Fruit fly (Drosophila melanogaster) whole organism, adult: ENCODE data around the gene CG32022.

Experiments
- CG14711 ChIP-seq: fragments of 200-800 bp; sonication (Bioruptor generic); optimal IDR thresholded peaks from 2 replicates; lab custom pipeline; 2018; ENCODE audit warnings: missing biosample characterization, mild to moderate bottlenecking, missing genetic modification characterization, moderate library complexity
- CG1620 ChIP-seq: fragments of 200-800 bp; sonication (Bioruptor generic); optimal IDR thresholded peaks from 2 replicates; lab custom pipeline; 2016; ENCODE audit warnings: missing biosample characterization, missing genetic modification characterization
- CG7045 ChIP-seq: fragments of 200-800 bp; sonication (Bioruptor generic); optimal IDR thresholded peaks from 2 replicates; lab custom pipeline; 2017; ENCODE audit warnings: missing biosample characterization, mild to moderate bottlenecking, missing genetic modification characterization
- CG7101 ChIP-seq: fragments of 200-800 bp; sonication (Bioruptor generic); optimal IDR thresholded peaks from 2 replicates; lab custom pipeline; 2018; ENCODE audit warnings: missing biosample characterization, mild to moderate bottlenecking, missing genetic modification characterization, moderate library complexity
- Clk ChIP-seq: fragments of 200-800 bp; sonication (Bioruptor generic); optimal IDR thresholded peaks from 2 replicates; lab custom pipeline; 2017; ENCODE audit warnings: missing biosample characterization, missing genetic modification characterization
- Hr96 ChIP-seq: fragments of 200-800 bp; sonication (Bioruptor generic); optimal IDR thresholded peaks from 2 replicates; lab custom pipeline; 2016; ENCODE audit warnings: missing biosample characterization, missing genetic modification characterization
- Mnt ChIP-seq: fragments of 200-800 bp; sonication (Bioruptor generic); optimal IDR thresholded peaks from 2 replicates; lab custom pipeline; 2016; ENCODE audit warnings: missing biosample characterization, mild to moderate bottlenecking, missing genetic modification characterization
- bab1 ChIP-seq: fragments of 200-800 bp; sonication (Bioruptor generic); optimal IDR thresholded peaks from 3 replicates; lab custom pipeline; 2019; ENCODE audit warnings: missing biosample characterization, mild to moderate bottlenecking, missing genetic modification characterization, moderate library complexity
- cic ChIP-seq: fragments of 200-800 bp; sonication (Bioruptor generic); optimal IDR thresholded peaks from 2 replicates; lab custom pipeline; 2017; ENCODE audit warnings: missing biosample characterization, mild to moderate bottlenecking, missing genetic modification characterization, moderate library complexity
- cnc ChIP-seq, 2 experiments: fragments of >200 bp; optimal IDR thresholded peaks; 2 replicates each; lab custom pipeline; 2017
- ovo ChIP-seq: fragments of 200-800 bp; sonication (Bioruptor generic); optimal IDR thresholded peaks from 2 replicates; lab custom pipeline; 2016; ENCODE audit warnings: missing biosample characterization, missing genetic modification characterization
- pad ChIP-seq: fragments of 200-800 bp; sonication (Bioruptor generic); optimal IDR thresholded peaks from 3 replicates; lab custom pipeline; 2017; ENCODE audit warnings: missing biosample characterization, missing genetic modification characterization, mild to moderate bottlenecking, moderate library complexity, missing genetic modification reagents
- toe ChIP-seq: fragments of 200-800 bp; sonication (Bioruptor generic); optimal IDR thresholded peaks from 2 replicates; lab custom pipeline; 2016; ENCODE audit warnings: missing biosample characterization, missing genetic modification characterization

dm6 chr3L:8677774-8678173, 43.3 kb downstream of the CG32022 start:
- TF ChIP-seq CG7101 (tag; lab: Kevin White, UChicago) (no peak), toe (GFP tag; lab: Kevin White, UChicago) (no peak), cic (no peak), bab1 (GFP tag; lab: Kevin White, UChicago) (no peak), cnc (optimal IDR thresholded peaks at IDR 0.05; lab: Kevin White, UChicago) (no peak), CG1620 (GFP tag; lab: Kevin White, UChicago) (no peak), Clk (GFP tag; lab: Kevin White, UChicago) (no peak), CG14711 (tag; lab: Kevin White, UChicago) (no peak), Mnt (GFP tag; lab: Kevin White, UChicago) (no peak), pad (no peak), CG7045 (GFP tag; lab: Kevin White, UChicago) (no peak), ovo (GFP tag; lab: Kevin White, UChicago) (no peak), Hr96 (GFP tag; lab: Kevin White, UChicago) (no peak)
